Fruit fly (Drosophila melanogaster): ENCODE measurements around the gene yellow-e.

DNA sequence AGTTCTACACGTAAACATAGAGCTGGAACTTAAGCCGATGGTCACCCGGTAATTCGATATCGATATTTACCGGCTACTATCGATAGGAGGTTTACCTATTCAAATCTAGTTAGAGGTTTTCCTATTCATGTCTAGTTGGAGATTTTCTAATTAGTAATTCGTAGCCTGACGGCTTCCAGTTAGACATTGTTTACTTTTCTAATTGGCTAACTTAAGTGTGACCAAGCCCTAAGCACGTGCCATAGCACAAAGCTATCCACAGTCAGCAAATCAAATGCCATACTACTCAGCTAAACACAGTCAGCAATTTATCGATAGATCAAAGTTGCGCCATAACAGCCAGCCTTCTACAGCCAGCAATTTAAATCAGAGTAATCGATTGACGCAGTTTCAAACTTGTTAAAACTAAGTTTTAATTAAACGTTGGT lies 12.0 kb downstream of the yellow-e start, which contains the start of gene Dpm3:
- TF ChIP-seq CG15710 (tag; optimal IDR thresholded peaks at IDR 0.05) (no peak), Pif1B (GFP tag; optimal IDR thresholded peaks at IDR 0.05) (no peak), CG13204 (GFP tag; optimal IDR thresholded peaks at IDR 0.05) (no peak), Pif1A (GFP tag; optimal IDR thresholded peaks at IDR 0.05) (no peak), gl (tag; optimal IDR thresholded peaks at IDR 0.05) (no peak), CG12605 (GFP tag; IDR thresholded peaks at IDR 0.05) (no peak), CG34367 (tag; optimal IDR thresholded peaks at IDR 0.05) (no peak), fd96Ca (GFP tag; IDR thresholded peaks at IDR 0.05) (no peak), CG4496 (GFP tag; IDR thresholded peaks at IDR 0.05) (no peak), EcR (GFP tag; optimal IDR thresholded peaks at IDR 0.05) (no peak), CG8159 (tag; optimal IDR thresholded peaks at IDR 0.05) (no peak), rn (GFP tag; IDR thresholded peaks at IDR 0.05) (no peak)

Data from whole organism, pupa.